Fruit fly (Drosophila melanogaster) whole organism, prepupa: Measurements from ENCODE around the gene Hsc70-4.

ENCODE experiments used
- CG11762 ChIP-seq: fragments of 200-800 bp; sonication (Bioruptor generic); optimal IDR thresholded peaks from 3 replicates; lab custom pipeline; 2016; ENCODE audit warnings: missing biosample characterization, missing genetic modification characterization; ENCODE audit not compliant: insufficient read depth
- CG4318 ChIP-seq: fragments of 200-800 bp; sonication (Bioruptor generic); optimal IDR thresholded peaks from 3 replicates; lab custom pipeline; 2017; ENCODE audit warnings: missing biosample characterization, mild to moderate bottlenecking, missing genetic modification characterization
- CG8119 ChIP-seq: fragments of 200-800 bp; sonication (Bioruptor generic); IDR thresholded peaks from 3 replicates; pipeline ENCODE4 v1.3.6; 2022; ENCODE audit warnings: missing biosample characterization, missing genetic modification characterization
- Met ChIP-seq: fragments of 200-800 bp; sonication (Bioruptor generic); optimal IDR thresholded peaks from 3 replicates; lab custom pipeline; 2016; ENCODE audit warnings: missing biosample characterization, missing genetic modification characterization
- Sox102F ChIP-seq: fragments of 200-800 bp; sonication (Bioruptor generic); optimal IDR thresholded peaks from 2 replicates; lab custom pipeline; 2016; ENCODE audit warnings: missing biosample characterization, mild to moderate bottlenecking, missing genetic modification characterization
- acj6 ChIP-seq: fragments of 200-800 bp; sonication (Bioruptor generic); optimal IDR thresholded peaks from 3 replicates; lab custom pipeline; 2016; ENCODE audit warnings: missing biosample characterization, missing genetic modification characterization
- esn ChIP-seq: fragments of 200-800 bp; sonication (Bioruptor generic); optimal IDR thresholded peaks from 2 replicates; lab custom pipeline; 2016; ENCODE audit warnings: missing biosample characterization, mild to moderate bottlenecking, missing genetic modification characterization, moderate library complexity
- vri ChIP-seq: fragments of 200-800 bp; sonication (Bioruptor generic); optimal IDR thresholded peaks from 3 replicates; lab custom pipeline; 2016; ENCODE audit warnings: missing biosample characterization, mild to moderate bottlenecking, missing genetic modification characterization

dm6 chr3R:15213362-15213989, 29.0 kb upstream of the Hsc70-4 start, which contains the start of the genes CG6654 and CG4210:
- TF ChIP-seq CG11762 (GFP tag; lab: Kevin White, UChicago) (no peak), CG8119 (no peak), CG4318 (no peak), Sox102F (GFP tag; lab: Kevin White, UChicago) (no peak), esn (peak; percentile 35), acj6 (GFP tag; lab: Kevin White, UChicago) (no peak), Met (GFP tag; lab: Kevin White, UChicago) (no peak), vri (GFP tag; lab: Kevin White, UChicago) (no peak)
